Worm (Caenorhabditis elegans) whole organism, L4 larva: ENCODE measurements around the gene F40G12.10.

Source experiments
- R02D3.7 ChIP-seq: fragments of 150-350 bp; sonication (generic microtip); optimal IDR thresholded peaks from 3 replicates; lab custom pipeline; 2014; ENCODE audit warnings: missing biosample characterization, missing genetic modification characterization
- ces-1 ChIP-seq: fragments of 150-350 bp; sonication (generic microtip); optimal IDR thresholded peaks from 4 replicates; lab custom pipeline; 2014; ENCODE audit warnings: missing biosample characterization, missing genetic modification reagents, missing genetic modification characterization
- egl-27 ChIP-seq: sonication (generic microtip); optimal IDR thresholded peaks from 3 replicates; lab custom pipeline; 2017; ENCODE audit warnings: missing biosample characterization, missing genetic modification reagents, missing genetic modification characterization
- jun-1 ChIP-seq: fragments of 150-350 bp; optimal IDR thresholded peaks from 2 replicates; lab custom pipeline; 2014; ENCODE audit warnings: missing biosample characterization, missing genetic modification reagents, missing genetic modification characterization
- nhr-10 ChIP-seq: fragments of 150-350 bp; optimal IDR thresholded peaks from 2 replicates; lab custom pipeline; 2014; ENCODE audit warnings: missing biosample characterization, missing genetic modification characterization
- nhr-237 ChIP-seq: sonication (generic microtip); optimal IDR thresholded peaks from 2 replicates; lab custom pipeline; 2017; ENCODE audit warnings: missing biosample characterization, missing genetic modification characterization
- nhr-25 ChIP-seq: sonication (generic microtip); optimal IDR thresholded peaks from 2 replicates; lab custom pipeline; 2017; ENCODE audit warnings: missing genetic modification characterization, mild to moderate bottlenecking, missing compliant biosample characterization, antibody characterized with exemption, moderate library complexity, borderline replicate concordance; ENCODE audit not compliant: insufficient read depth
- nhr-77 ChIP-seq: fragments of 150-350 bp; optimal IDR thresholded peaks from 2 replicates; lab custom pipeline; 2014; ENCODE audit warnings: missing biosample characterization, missing genetic modification characterization
- pha-4 ChIP-seq, 2 experiments: fragments of 150-350 bp in 1 of 2; fragments of 200-800 bp in 1 of 2; sonication (Bioruptor generic) in 1 of 2; IDR thresholded peaks in 1 of 2; optimal IDR thresholded peaks in 1 of 2; 2 replicates each; pipeline versions ENCODE4 v1.3.6 to Lab custom; 2014 to 2022; ENCODE audit warnings: missing genetic modification characterization in 2 of 2, missing genetic modification reagents in 2 of 2, missing biosample characterization in 1 of 2, missing compliant biosample characterization in 1 of 2
- saeg-2 ChIP-seq: fragments of 200-800 bp; sonication (Bioruptor generic); IDR thresholded peaks from 2 replicates; pipeline ENCODE4 v1.3.6; 2022; ENCODE audit warnings: missing genetic modification reagents, missing genetic modification characterization, missing compliant biosample characterization
- skn-1 ChIP-seq: fragments of 150-350 bp; optimal IDR thresholded peaks from 2 replicates; lab custom pipeline; 2014; ENCODE audit warnings: missing biosample characterization, missing genetic modification characterization
- snpc-4 ChIP-seq: fragments of 150-350 bp; optimal IDR thresholded peaks from 2 replicates; lab custom pipeline; 2014; ENCODE audit warnings: missing biosample characterization, missing genetic modification characterization

DNA sequence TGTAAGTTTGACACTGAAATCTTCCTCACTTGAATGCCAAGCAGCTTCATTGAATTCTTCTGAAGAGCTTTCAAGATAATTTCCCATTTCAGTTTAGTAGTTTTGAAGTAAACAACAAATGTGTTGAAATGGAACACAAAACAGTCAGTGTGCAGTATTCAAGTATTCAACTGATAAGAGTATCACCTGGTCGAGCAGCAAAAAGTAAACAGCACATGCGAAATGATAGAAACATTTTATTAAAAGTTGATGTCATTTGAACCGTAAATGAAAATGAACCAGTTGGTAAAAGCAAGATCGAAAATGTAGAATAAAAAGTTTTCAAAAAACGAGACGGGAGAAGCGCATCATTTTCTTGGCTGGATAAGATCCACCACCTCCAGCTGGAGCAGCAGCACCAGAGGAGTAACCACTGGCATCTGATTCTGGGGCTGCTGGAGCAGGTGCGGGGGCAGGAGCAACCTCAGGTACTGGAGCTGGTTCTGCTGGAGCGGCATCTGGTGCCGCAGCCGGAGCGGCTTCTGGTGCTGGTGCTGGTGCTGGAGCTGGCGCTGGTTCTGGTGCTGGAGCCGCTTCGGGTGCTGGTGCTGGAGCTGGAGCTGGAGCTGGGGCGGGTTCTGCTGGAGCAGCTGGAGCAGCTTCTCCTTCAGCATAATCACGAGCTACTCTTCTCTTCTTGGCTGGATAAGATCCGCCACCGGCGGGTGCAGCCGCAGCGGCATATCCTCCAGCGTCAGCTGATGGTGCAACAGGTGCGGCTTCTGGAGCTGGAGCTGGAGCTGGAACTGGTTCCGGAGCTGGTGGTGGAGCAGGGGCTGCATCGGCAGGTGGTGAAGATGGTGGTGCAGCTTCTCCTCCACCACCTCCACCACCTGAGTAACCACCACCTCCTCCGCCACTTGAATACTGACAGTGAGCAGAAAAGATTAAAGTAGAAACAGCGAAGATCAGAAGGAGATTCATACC is 41.4 kb downstream of the F40G12.10 start, which contains the start of the genes F47B8.4 and F47B8.18:
- no peak for TF ChIP-seq egl-27 (tag; lab: Kevin White, UChicago)
- no peak for TF ChIP-seq nhr-237 (tag; lab: Kevin White, UChicago)
- no peak for TF ChIP-seq jun-1 (tag; lab: Kevin White, UChicago)
- TF ChIP-seq skn-1: no peak
- no peak for TF ChIP-seq saeg-2 (GFP tag; lab: Robert Waterston, UW)
- no peak for TF ChIP-seq ces-1 (GFP tag; lab: Kevin White, UChicago)
- no peak for TF ChIP-seq nhr-10 (tag; lab: Kevin White, UChicago)
- peak; percentile 20 for TF ChIP-seq nhr-77 (tag; lab: Kevin White, UChicago)
- peak; percentile 90; the same call in 1 of the 2 replicates for TF ChIP-seq pha-4 (GFP tag; IDR thresholded peaks at IDR 0.05; lab: Robert Waterston, UW)
- no peak for TF ChIP-seq pha-4 (tag; optimal IDR thresholded peaks at IDR 0.05; lab: Kevin White, UChicago)
- no peak for TF ChIP-seq snpc-4 (tag; lab: Kevin White, UChicago)
- no peak for TF ChIP-seq R02D3.7 (tag; lab: Kevin White, UChicago)
- TF ChIP-seq nhr-25 (tag; lab: Kevin White, UChicago): no peak
